Worm (Caenorhabditis elegans): ENCODE results near the gene K08F9.1.

ce11 chrV:15191971-15192370 is 48.8 kb upstream of the K08F9.1 start:
- no peak for TF ChIP-seq him-1 (tag; optimal IDR thresholded peaks at IDR 0.05)
- no peak for TF ChIP-seq W03F9.2 (tag; optimal IDR thresholded peaks at IDR 0.05)
- TF ChIP-seq dao-5 (tag; optimal IDR thresholded peaks at IDR 0.05), result no peak
